Worm (Caenorhabditis elegans) whole organism, young adult: ENCODE measurements around the gene odr-1.

Experiments
- F23B12.7 ChIP-seq: sonication (generic microtip); optimal IDR thresholded peaks from 2 replicates; lab custom pipeline; 2017; ENCODE audit warnings: missing genetic modification characterization, mild to moderate bottlenecking, missing compliant biosample characterization, antibody characterized with exemption, moderate library complexity; ENCODE audit not compliant: insufficient read depth
- F33H1.4 ChIP-seq: fragments of 200-800 bp; sonication (Bioruptor generic); IDR thresholded peaks from 2 replicates; pipeline ENCODE4 v1.3.6; 2022; ENCODE audit warnings: missing genetic modification reagents, missing genetic modification characterization, missing compliant biosample characterization
- F55B11.4 ChIP-seq: sonication (generic microtip); optimal IDR thresholded peaks from 2 replicates; lab custom pipeline; 2016; ENCODE audit warnings: missing compliant biosample characterization, missing genetic modification characterization, borderline replicate concordance; ENCODE audit not compliant: insufficient read depth
- Y79H2A.3 ChIP-seq: fragments of 200-800 bp; sonication (Bioruptor generic); conservative IDR thresholded peaks from 2 replicates; pipeline ENCODE4 v1.3.6; 2022; ENCODE audit warnings: missing genetic modification reagents, missing genetic modification characterization, missing compliant biosample characterization
- ama-1 ChIP-seq, 3 experiments: fragments of 150-350 bp in 1 of 3; sonication (generic microtip) in 2 of 3; optimal IDR thresholded peaks; 2 replicates each; lab custom pipeline; 2014 to 2018; ENCODE audit warnings: missing biosample characterization in 2 of 3, missing genetic modification characterization in 2 of 3, missing genetic modification reagents in 2 of 3
- aptf-3 ChIP-seq: fragments of 200-800 bp; sonication (Bioruptor generic); IDR thresholded peaks from 2 replicates; pipeline ENCODE4 v1.3.6; 2022; ENCODE audit warnings: missing genetic modification characterization, missing compliant biosample characterization
- athp-1 ChIP-seq: sonication (generic microtip); optimal IDR thresholded peaks from 2 replicates; lab custom pipeline; 2017; ENCODE audit warnings: mild to moderate bottlenecking, missing genetic modification characterization, missing compliant biosample characterization
- attf-3 ChIP-seq: fragments of 200-800 bp; sonication (Bioruptor generic); conservative IDR thresholded peaks from 2 replicates; pipeline ENCODE4 v1.3.6; 2022; ENCODE audit warnings: missing genetic modification reagents, missing genetic modification characterization, missing compliant biosample characterization
- attf-6 ChIP-seq: fragments of 200-800 bp; sonication (Bioruptor generic); IDR thresholded peaks from 2 replicates; pipeline ENCODE4 v1.3.6; 2022; ENCODE audit warnings: missing genetic modification reagents, missing genetic modification characterization, missing compliant biosample characterization
- cebp-1 ChIP-seq, 2 experiments: fragments of 200-800 bp in 1 of 2; sonication (Bioruptor generic) in 1 of 2; sonication (generic microtip) in 1 of 2; IDR thresholded peaks in 1 of 2; optimal IDR thresholded peaks in 1 of 2; 2 replicates each; pipeline versions ENCODE4 v1.3.6 to Lab custom; 2017 to 2022; ENCODE audit warnings: missing compliant biosample characterization in 2 of 2, missing genetic modification characterization in 2 of 2, mild to moderate bottlenecking in 1 of 2, missing genetic modification reagents in 1 of 2, moderate library complexity in 1 of 2
- cebp-2 ChIP-seq: fragments of 200-800 bp; sonication (Bioruptor generic); IDR thresholded peaks from 2 replicates; pipeline ENCODE4 v1.3.6; 2022; ENCODE audit warnings: missing genetic modification characterization, missing compliant biosample characterization
- ceh-100 ChIP-seq: fragments of 200-800 bp; sonication (Bioruptor generic); IDR thresholded peaks from 2 replicates; pipeline ENCODE4 v1.3.6; 2022; ENCODE audit warnings: missing genetic modification reagents, missing genetic modification characterization, missing compliant biosample characterization
- ceh-27 ChIP-seq: fragments of 200-800 bp; sonication (Bioruptor generic); optimal IDR thresholded peaks from 2 replicates; lab custom pipeline; 2018; ENCODE audit warnings: mild to moderate bottlenecking, missing genetic modification characterization, moderate library complexity, missing compliant biosample characterization
- ceh-40 ChIP-seq: fragments of 200-800 bp; sonication (Bioruptor generic); IDR thresholded peaks from 2 replicates; pipeline ENCODE4 v1.3.6; 2022; ENCODE audit warnings: missing genetic modification characterization, missing compliant biosample characterization
- ceh-58 ChIP-seq: fragments of 200-800 bp; sonication (Bioruptor generic); IDR thresholded peaks from 2 replicates; pipeline ENCODE4 v1.3.6; 2022; ENCODE audit warnings: missing genetic modification characterization, missing compliant biosample characterization
- ceh-91 ChIP-seq: fragments of 200-800 bp; sonication (Bioruptor generic); IDR thresholded peaks from 2 replicates; pipeline ENCODE4 v1.3.6; 2022; ENCODE audit warnings: missing genetic modification reagents, missing genetic modification characterization, missing compliant biosample characterization
- chd-7 ChIP-seq: sonication (generic microtip); optimal IDR thresholded peaks from 2 replicates; lab custom pipeline; 2016; ENCODE audit warnings: mild to moderate bottlenecking, missing genetic modification characterization, moderate library complexity, missing compliant biosample characterization
- die-1 ChIP-seq: sonication (generic microtip); optimal IDR thresholded peaks from 2 replicates; lab custom pipeline; 2016; ENCODE audit warnings: missing genotype, mild to moderate bottlenecking, missing genetic modification characterization, missing compliant biosample characterization
- dox-1 ChIP-seq: fragments of 200-800 bp; sonication (Bioruptor generic); IDR thresholded peaks from 2 replicates; pipeline ENCODE4 v1.3.6; 2022; ENCODE audit warnings: missing genetic modification reagents, missing genetic modification characterization, missing compliant biosample characterization
- dpff-1 ChIP-seq: sonication (generic microtip); optimal IDR thresholded peaks from 2 replicates; lab custom pipeline; 2017; ENCODE audit warnings: mild to moderate bottlenecking, missing genetic modification characterization, missing compliant biosample characterization
- ekl-4 ChIP-seq: fragments of 200-800 bp; sonication (Bioruptor generic); IDR thresholded peaks from 2 replicates; pipeline ENCODE4 v1.3.6; 2022; ENCODE audit warnings: missing genetic modification reagents, missing genetic modification characterization, missing compliant biosample characterization
- fkh-3 ChIP-seq: sonication (generic microtip); optimal IDR thresholded peaks from 2 replicates; lab custom pipeline; 2016; ENCODE audit warnings: mild to moderate bottlenecking, missing genetic modification characterization, missing compliant biosample characterization
- lag-1 ChIP-seq: fragments of 200-800 bp; sonication (Bioruptor generic); IDR thresholded peaks from 2 replicates; pipeline ENCODE4 v1.3.6; 2022; ENCODE audit warnings: missing genetic modification reagents, missing genetic modification characterization, missing compliant biosample characterization
- let-607 ChIP-seq, 2 experiments: fragments of 200-800 bp in 1 of 2; sonication (Bioruptor generic) in 1 of 2; sonication (generic microtip) in 1 of 2; optimal IDR thresholded peaks; 2 replicates each; lab custom pipeline; 2016 to 2018; ENCODE audit warnings: mild to moderate bottlenecking in 2 of 2, missing compliant biosample characterization in 2 of 2, missing genetic modification characterization in 2 of 2, moderate library complexity in 2 of 2, missing genotype in 1 of 2
- lin-35 ChIP-seq, 3 experiments: fragments of 150-350 bp in 2 of 3; sonication (generic microtip) in 1 of 3; optimal IDR thresholded peaks; 2 replicates each; lab custom pipeline; 2014 to 2018; ENCODE audit warnings: missing biosample characterization in 3 of 3, missing genetic modification characterization in 3 of 3, missing genetic modification reagents in 3 of 3
- madf-10 ChIP-seq: sonication (generic microtip); optimal IDR thresholded peaks from 2 replicates; lab custom pipeline; 2016; ENCODE audit warnings: mild to moderate bottlenecking, missing genetic modification characterization, missing compliant biosample characterization
- madf-6 ChIP-seq: fragments of 200-800 bp; sonication (Bioruptor generic); IDR thresholded peaks from 2 replicates; pipeline ENCODE4 v1.3.6; 2022; ENCODE audit warnings: missing genetic modification reagents, missing genetic modification characterization, missing compliant biosample characterization
- mxl-1 ChIP-seq: sonication (generic microtip); optimal IDR thresholded peaks from 2 replicates; lab custom pipeline; 2016; ENCODE audit warnings: missing genetic modification characterization, missing compliant biosample characterization
- nfya-2 ChIP-seq: fragments of 200-800 bp; sonication (Bioruptor generic); IDR thresholded peaks from 2 replicates; pipeline ENCODE4 v1.3.6; 2022; ENCODE audit warnings: missing genetic modification reagents, missing genetic modification characterization, missing compliant biosample characterization
- nfyb-1 ChIP-seq: fragments of 200-800 bp; sonication (Bioruptor generic); IDR thresholded peaks from 2 replicates; pipeline ENCODE4 v1.3.6; 2022; ENCODE audit warnings: missing genetic modification reagents, missing genetic modification characterization, missing compliant biosample characterization
- nhr-120 ChIP-seq: fragments of 200-800 bp; sonication (Bioruptor generic); IDR thresholded peaks from 2 replicates; pipeline ENCODE4 v1.3.6; 2022; ENCODE audit warnings: missing genetic modification characterization, missing compliant biosample characterization
- nhr-80 ChIP-seq: sonication (generic microtip); optimal IDR thresholded peaks from 2 replicates; lab custom pipeline; 2016; ENCODE audit warnings: missing genetic modification characterization, missing compliant biosample characterization
- rcor-1 ChIP-seq: fragments of 200-800 bp; sonication (Bioruptor generic); IDR thresholded peaks from 2 replicates; pipeline ENCODE4 v1.3.6; 2022; ENCODE audit warnings: missing genetic modification reagents, missing genetic modification characterization, missing compliant biosample characterization
- repo-1 ChIP-seq: sonication (generic microtip); optimal IDR thresholded peaks from 2 replicates; lab custom pipeline; 2017; ENCODE audit warnings: mild to moderate bottlenecking, missing genetic modification characterization, missing compliant biosample characterization
- snpc-1.1 ChIP-seq: sonication (generic microtip); optimal IDR thresholded peaks from 2 replicates; lab custom pipeline; 2017; ENCODE audit warnings: missing genetic modification characterization, mild to moderate bottlenecking, missing compliant biosample characterization, antibody characterized with exemption, moderate library complexity, missing genotype, missing genetic modification reagents; ENCODE audit not compliant: insufficient read depth
- snpc-3.4 ChIP-seq: sonication (generic microtip); optimal IDR thresholded peaks from 2 replicates; lab custom pipeline; 2017; ENCODE audit warnings: missing genetic modification characterization, mild to moderate bottlenecking, missing compliant biosample characterization, antibody characterized with exemption, moderate library complexity, missing genotype, missing genetic modification reagents
- snpc-4 ChIP-seq, 5 experiments: fragments of 150-350 bp in 1 of 5; sonication (generic microtip) in 4 of 5; optimal IDR thresholded peaks; 2 replicates each; lab custom pipeline; 2014 to 2018; ENCODE audit warnings: missing genetic modification characterization in 5 of 5, missing biosample characterization in 3 of 5, antibody characterized with exemption in 2 of 5, mild to moderate bottlenecking in 2 of 5, missing compliant biosample characterization in 2 of 5, missing genotype in 2 of 5, moderate library complexity in 2 of 5, missing genetic modification reagents in 1 of 5
- sptf-2 ChIP-seq: fragments of 200-800 bp; sonication (Bioruptor generic); optimal IDR thresholded peaks from 2 replicates; lab custom pipeline; 2018; ENCODE audit warnings: mild to moderate bottlenecking, missing genetic modification characterization, missing compliant biosample characterization
- tbp1 ChIP-seq: fragments of 200-800 bp; sonication (Bioruptor generic); optimal IDR thresholded peaks from 2 replicates; lab custom pipeline; 2018; ENCODE audit warnings: mild to moderate bottlenecking, missing genetic modification characterization, missing compliant biosample characterization
- tbx-9 ChIP-seq: sonication (generic microtip); optimal IDR thresholded peaks from 2 replicates; lab custom pipeline; 2016; ENCODE audit warnings: borderline replicate concordance, missing genetic modification characterization, inconsistent platforms, missing compliant biosample characterization
- unc-62 ChIP-seq: fragments of 150-350 bp; optimal IDR thresholded peaks from 2 replicates; lab custom pipeline; 2014; ENCODE audit warnings: missing biosample characterization, missing genetic modification reagents, missing genetic modification characterization
- ztf-26 ChIP-seq: sonication (generic microtip); optimal IDR thresholded peaks from 2 replicates; lab custom pipeline; 2017; ENCODE audit warnings: missing genetic modification characterization, missing compliant biosample characterization
- ztf-28 ChIP-seq: fragments of 200-800 bp; sonication (Bioruptor generic); IDR thresholded peaks from 2 replicates; pipeline ENCODE4 v1.3.6; 2022; ENCODE audit warnings: missing genetic modification reagents, missing genetic modification characterization, missing compliant biosample characterization

Gene odr-1

ce11 chrX:13550890-13551289 is at the start of gene odr-1:
TSS of gene odr-1 (minus strand) at chrX:13550990.
- TF ChIP-seq madf-6 (GFP tag; lab: Robert Waterston, UW) = no peak
- no peak for TF ChIP-seq ceh-91 (GFP tag; lab: Robert Waterston, UW)
- no peak for TF ChIP-seq nfya-2 (GFP tag; lab: Robert Waterston, UW)
- TF ChIP-seq F23B12.7 (tag; lab: Kevin White, UChicago) = no peak
- TF ChIP-seq ceh-27 (GFP tag; lab: Kevin White, UChicago) = no peak
- no peak for TF ChIP-seq athp-1 (tag; lab: Kevin White, UChicago)
- TF ChIP-seq mxl-1 = no peak
- no peak for TF ChIP-seq lin-35 (GFP tag; optimal IDR thresholded peaks at IDR 0.05; lab: Kevin White, UChicago)
- TF ChIP-seq Y79H2A.3 = no peak
- no peak for TF ChIP-seq dpff-1
- TF ChIP-seq sptf-2 = no peak
- no peak for TF ChIP-seq tbx-9 (tag; lab: Kevin White, UChicago)
- TF ChIP-seq cebp-2 (GFP tag; lab: Robert Waterston, UW) = no peak
- no peak for TF ChIP-seq aptf-3
- no peak for TF ChIP-seq madf-10 (tag; lab: Kevin White, UChicago)
- TF ChIP-seq snpc-3.4 (tag; lab: Kevin White, UChicago) = no peak
- no peak for TF ChIP-seq attf-3 (GFP tag; lab: Robert Waterston, UW)
- no peak for TF ChIP-seq attf-6 (GFP tag; lab: Robert Waterston, UW)
- TF ChIP-seq repo-1 = no peak

- no peak for TF ChIP-seq snpc-4 (GFP tag; optimal IDR thresholded peaks at IDR 0.05; lab: Kevin White, UChicago)
- TF ChIP-seq snpc-4 (tag; optimal IDR thresholded peaks at IDR 0.05; lab: Kevin White, UChicago) = no peak
- TF ChIP-seq ztf-26 (tag; lab: Kevin White, UChicago) = no peak
Observed at ce11 chrX:13600136-13600535, 49.3 kb upstream of the odr-1 start, which contains the start of gene F54B11.7. TSS of gene F54B11.7 (plus strand) at chrX:13600436.

DNA sequence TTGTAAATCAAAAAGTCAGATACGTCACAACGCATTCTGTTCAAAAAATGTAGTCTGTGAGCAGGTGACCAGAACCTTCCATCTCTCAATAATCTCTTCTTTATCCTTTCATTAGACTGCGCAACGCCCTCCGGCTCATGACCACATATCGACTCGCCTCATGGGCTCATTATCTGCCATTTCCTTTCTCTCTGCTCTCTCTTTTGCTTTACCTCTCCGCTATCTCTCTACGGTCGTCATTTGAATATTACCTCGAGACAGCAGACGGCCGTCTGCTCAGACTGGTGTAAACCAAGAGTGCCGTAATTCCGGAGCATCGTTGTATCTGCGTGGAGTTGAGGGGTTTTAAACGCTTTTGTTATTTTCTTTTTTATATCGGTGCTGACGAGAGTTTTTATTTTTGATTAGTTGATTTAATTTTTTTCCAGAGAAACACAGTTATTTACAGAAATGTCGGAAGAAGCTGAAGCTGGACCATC is 47.3 kb upstream of the odr-1 start, which contains the start of gene bra-1:
bra-1 (plus strand) TSS at position 429 of the 479 bp plus-strand sequence.
- no peak for TF ChIP-seq F55B11.4 (tag; lab: Kevin White, UChicago)
- 0 out of 2 replicates have a peak, but pooled peaks have one; percentile 19 for TF ChIP-seq ceh-40 (GFP tag; lab: Robert Waterston, UW)
- no peak for TF ChIP-seq F33H1.4 (GFP tag; lab: Robert Waterston, UW)
- TF ChIP-seq fkh-3 (tag; lab: Kevin White, UChicago) = no peak
- no peak for TF ChIP-seq let-607 (tag; optimal IDR thresholded peaks at IDR 0.05; lab: Kevin White, UChicago)
- TF ChIP-seq attf-3 (GFP tag; lab: Robert Waterston, UW) = peak; percentile 89
- TF ChIP-seq cebp-2 (GFP tag; lab: Robert Waterston, UW) = no peak
- no peak for TF ChIP-seq madf-6 (GFP tag; lab: Robert Waterston, UW)
- no peak for TF ChIP-seq nfyb-1 (GFP tag; lab: Robert Waterston, UW)
- no peak for TF ChIP-seq cebp-1 (GFP tag; IDR thresholded peaks at IDR 0.05; lab: Robert Waterston, UW)
- no peak for TF ChIP-seq cebp-1 (tag; optimal IDR thresholded peaks at IDR 0.05; lab: Kevin White, UChicago)
- no peak for TF ChIP-seq ztf-28 (GFP tag; lab: Robert Waterston, UW)
- TF ChIP-seq ceh-91 (GFP tag; lab: Robert Waterston, UW) = no peak
- TF ChIP-seq lag-1 = no peak
- no peak for TF ChIP-seq tbp1 (GFP tag; lab: Kevin White, UChicago)
- peak in 1 of 3 experiments; percentile 40 for TF ChIP-seq lin-35 (GFP tag; optimal IDR thresholded peaks at IDR 0.05; lab: Kevin White, UChicago)
- TF ChIP-seq rcor-1 = no peak
- TF ChIP-seq ama-1 (optimal IDR thresholded peaks at IDR 0.05; lab: Kevin White, UChicago) = no peak
- TF ChIP-seq ama-1 (GFP tag; optimal IDR thresholded peaks at IDR 0.05; lab: Kevin White, UChicago) = no peak
- no peak for TF ChIP-seq ceh-100 (GFP tag; lab: Robert Waterston, UW)
- TF ChIP-seq chd-7 = no peak
- peak; percentile 50; the same call in 1 of the 2 replicates for TF ChIP-seq dox-1 (GFP tag; lab: Robert Waterston, UW)
- TF ChIP-seq ekl-4 = no peak
- no peak for TF ChIP-seq snpc-1.1 (tag; lab: Kevin White, UChicago)
- no peak for TF ChIP-seq ceh-58 (GFP tag; lab: Robert Waterston, UW)
- peak; percentile 54 for TF ChIP-seq nhr-80 (tag; lab: Kevin White, UChicago)
- no peak for TF ChIP-seq die-1 (tag; lab: Kevin White, UChicago)
- no peak for TF ChIP-seq nhr-120
- no peak for TF ChIP-seq sptf-2
- no peak for TF ChIP-seq unc-62 (GFP tag; lab: Kevin White, UChicago)
